Fruit fly (Drosophila melanogaster) whole organism, embryonic: ENCODE data around the gene CG32700.
A peak's percentile ranks its signal among the peaks of the same experiment; 100 is the strongest.

Experiments used
- Adf1 ChIP-seq: fragments of 200-800 bp; sonication (Bioruptor generic); IDR thresholded peaks from 2 replicates; pipeline ENCODE4 v1.3.6; 2022; ENCODE audit warnings: missing biosample characterization, missing genetic modification characterization
- Awh ChIP-seq: fragments of 200-800 bp; sonication (Bioruptor generic); IDR thresholded peaks from 2 replicates; pipeline ENCODE4, ENCODE4 v1.3.6; 2022; ENCODE audit warnings: missing biosample characterization, missing genetic modification characterization
- CG10543 ChIP-seq: fragments of 200-800 bp; sonication (Bioruptor generic); optimal IDR thresholded peaks from 3 replicates; lab custom pipeline; 2017; ENCODE audit warnings: missing biosample characterization, mild to moderate bottlenecking, missing genetic modification characterization, moderate library complexity
- CG11723 ChIP-seq: fragments of 200-800 bp; sonication (Bioruptor generic); optimal IDR thresholded peaks from 2 replicates; lab custom pipeline; 2017; ENCODE audit warnings: missing biosample characterization, mild to moderate bottlenecking, missing genetic modification characterization
- CG13296 ChIP-seq: fragments of 200-800 bp; sonication (Bioruptor generic); optimal IDR thresholded peaks from 3 replicates; lab custom pipeline; 2018; ENCODE audit warnings: missing biosample characterization, mild to moderate bottlenecking, missing genetic modification characterization
- CG14050 ChIP-seq: fragments of 200-800 bp; sonication (Bioruptor generic); IDR thresholded peaks from 3 replicates; pipeline ENCODE4 v1.3.6; 2022; ENCODE audit warnings: missing biosample characterization, missing genetic modification characterization
- CG14441 ChIP-seq: fragments of 200-800 bp; sonication (Bioruptor generic); IDR thresholded peaks from 2 replicates; pipeline ENCODE4 v1.3.6; 2022; ENCODE audit warnings: missing biosample characterization, missing genetic modification characterization
- CG1603 ChIP-seq: fragments of 200-800 bp; sonication (Bioruptor generic); optimal IDR thresholded peaks from 2 replicates; lab custom pipeline; 2019; ENCODE audit warnings: missing biosample characterization, mild to moderate bottlenecking, missing genetic modification characterization, moderate library complexity
- CG16813 ChIP-seq: fragments of 200-800 bp; sonication (Bioruptor generic); IDR thresholded peaks from 3 replicates; pipeline ENCODE4 v1.3.6; 2022; ENCODE audit warnings: missing biosample characterization, missing genetic modification characterization; ENCODE audit not compliant: partially characterized antibody
- CG2202 ChIP-seq: fragments of 200-800 bp; sonication (Bioruptor generic); optimal IDR thresholded peaks from 2 replicates; lab custom pipeline; 2018; ENCODE audit warnings: missing biosample characterization, mild to moderate bottlenecking, missing genetic modification characterization
- CG2678 ChIP-seq: fragments of 200-800 bp; sonication (Bioruptor generic); optimal IDR thresholded peaks from 3 replicates; lab custom pipeline; 2019; ENCODE audit warnings: missing biosample characterization, mild to moderate bottlenecking, missing genetic modification characterization, moderate library complexity
- CG42726 ChIP-seq: fragments of 200-800 bp; sonication (Bioruptor generic); IDR thresholded peaks from 2 replicates; pipeline ENCODE4 v1.3.6; 2022; ENCODE audit warnings: missing biosample characterization, missing genetic modification characterization; ENCODE audit not compliant: partially characterized antibody
- CG4360 ChIP-seq: fragments of 200-800 bp; sonication (Bioruptor generic); IDR thresholded peaks from 2 replicates; pipeline ENCODE4 v1.3.6; 2022; ENCODE audit warnings: missing biosample characterization, missing genetic modification characterization
- CG6254 ChIP-seq: fragments of 200-800 bp; sonication (Bioruptor generic); optimal IDR thresholded peaks from 3 replicates; lab custom pipeline; 2017; ENCODE audit warnings: mild to moderate bottlenecking, missing biosample characterization, missing genetic modification reagents, missing genetic modification characterization
- CG7271 ChIP-seq: fragments of 200-800 bp; sonication (Bioruptor generic); optimal IDR thresholded peaks from 2 replicates; lab custom pipeline; 2018; ENCODE audit warnings: missing biosample characterization, mild to moderate bottlenecking, missing genetic modification characterization, moderate library complexity
- CG7963 ChIP-seq: fragments of 200-800 bp; sonication (Bioruptor generic); IDR thresholded peaks from 3 replicates; pipeline ENCODE4 v1.3.6; 2022; ENCODE audit warnings: missing biosample characterization, missing genetic modification characterization; ENCODE audit not compliant: partially characterized antibody
- CG9797 ChIP-seq: fragments of 200-800 bp; sonication (Bioruptor generic); optimal IDR thresholded peaks from 3 replicates; lab custom pipeline; 2018; ENCODE audit warnings: missing biosample characterization, mild to moderate bottlenecking, missing genetic modification characterization
- Camta ChIP-seq: fragments of 200-800 bp; sonication (Bioruptor generic); optimal IDR thresholded peaks from 2 replicates; lab custom pipeline; 2016; ENCODE audit warnings: missing biosample characterization, missing genetic modification characterization
- D ChIP-seq, 2 experiments: fragments of 200-800 bp in 1 of 2; fragments of >200 bp in 1 of 2; sonication (Bioruptor generic) in 1 of 2; optimal IDR thresholded peaks; 2 replicates in 1 of 2; 3 replicates in 1 of 2; lab custom pipeline; 2017; ENCODE audit warnings: mild to moderate bottlenecking in 1 of 2, missing biosample characterization in 1 of 2, missing genetic modification characterization in 1 of 2, missing genetic modification reagents in 1 of 2
- D19B ChIP-seq: fragments of 200-800 bp; sonication (Bioruptor generic); optimal IDR thresholded peaks from 2 replicates; lab custom pipeline; 2017; ENCODE audit warnings: missing biosample characterization, mild to moderate bottlenecking, missing genetic modification characterization
- Dip3 ChIP-seq: fragments of 200-800 bp; sonication (Bioruptor generic); optimal IDR thresholded peaks from 3 replicates; lab custom pipeline; 2016; ENCODE audit warnings: missing biosample characterization, missing genetic modification characterization
- Fer2 ChIP-seq: fragments of 200-800 bp; sonication (Bioruptor generic); optimal IDR thresholded peaks from 2 replicates; lab custom pipeline; 2018; ENCODE audit warnings: missing biosample characterization, mild to moderate bottlenecking, missing genetic modification characterization, moderate library complexity
- Hand ChIP-seq: fragments of 200-800 bp; sonication (Bioruptor generic); optimal IDR thresholded peaks from 2 replicates; lab custom pipeline; 2017; ENCODE audit warnings: mild to moderate bottlenecking, missing biosample characterization, missing genetic modification reagents, missing genetic modification characterization
- Lim3 ChIP-seq: fragments of 200-800 bp; sonication (Bioruptor generic); IDR thresholded peaks from 2 replicates; pipeline ENCODE4 v1.3.6; 2022; ENCODE audit warnings: missing biosample characterization, missing genetic modification characterization
- Mad ChIP-seq: fragments of 200-800 bp; sonication (Bioruptor generic); optimal IDR thresholded peaks from 2 replicates; lab custom pipeline; 2016; ENCODE audit warnings: missing biosample characterization, missing genetic modification characterization
- Meics ChIP-seq: fragments of 200-800 bp; sonication (Bioruptor generic); optimal IDR thresholded peaks from 2 replicates; lab custom pipeline; 2017; ENCODE audit warnings: missing biosample characterization, mild to moderate bottlenecking, missing genetic modification characterization
- Myb ChIP-seq: fragments of 200-800 bp; sonication (Bioruptor generic); optimal IDR thresholded peaks from 2 replicates; lab custom pipeline; 2016; ENCODE audit warnings: missing biosample characterization, missing genetic modification characterization
- Stat92E ChIP-seq, 3 experiments: fragments of >200 bp in 2 of 3; fragments of 200-800 bp in 1 of 3; sonication (Bioruptor generic) in 1 of 3; optimal IDR thresholded peaks; 2 replicates each; lab custom pipeline; 2017 to 2019; ENCODE audit warnings: missing biosample characterization in 3 of 3, missing genetic modification characterization in 3 of 3, mild to moderate bottlenecking in 1 of 3, moderate library complexity in 1 of 3
- Trl ChIP-seq, 3 experiments: fragments of >200 bp in 2 of 3; fragments of 200-800 bp in 1 of 3; sonication (Bioruptor generic) in 1 of 3; optimal IDR thresholded peaks; 2 replicates in 1 of 3; 3 replicates in 2 of 3; lab custom pipeline; 2016 to 2017; ENCODE audit warnings: missing biosample characterization in 1 of 3, missing genetic modification characterization in 1 of 3
- Xbp1 ChIP-seq: fragments of 200-800 bp; sonication (Bioruptor generic); optimal IDR thresholded peaks from 3 replicates; lab custom pipeline; 2016; ENCODE audit warnings: missing biosample characterization, mild to moderate bottlenecking, missing genetic modification characterization
- ap ChIP-seq: fragments of 200-800 bp; sonication (Bioruptor generic); IDR thresholded peaks from 2 replicates; pipeline ENCODE4 v1.3.6; 2022; ENCODE audit warnings: missing biosample characterization, missing genetic modification characterization
- ara ChIP-seq: fragments of 200-800 bp; sonication (Bioruptor generic); IDR thresholded peaks from 2 replicates; pipeline ENCODE4 v1.3.6; 2022; ENCODE audit warnings: missing biosample characterization, missing genetic modification characterization
- az2 ChIP-seq: fragments of 200-800 bp; sonication (Bioruptor generic); optimal IDR thresholded peaks from 3 replicates; lab custom pipeline; 2016; ENCODE audit warnings: missing biosample characterization, missing genetic modification characterization
- cas ChIP-seq: fragments of 200-800 bp; sonication (Bioruptor generic); IDR thresholded peaks from 2 replicates; pipeline ENCODE4 v1.3.6; 2022; ENCODE audit warnings: missing biosample characterization, missing genetic modification characterization
- caup ChIP-seq: fragments of 200-800 bp; sonication (Bioruptor generic); optimal IDR thresholded peaks from 3 replicates; lab custom pipeline; 2017; ENCODE audit warnings: missing biosample characterization, mild to moderate bottlenecking, missing genetic modification characterization, moderate library complexity; ENCODE audit not compliant: severe bottlenecking
- chif ChIP-seq, 2 experiments: fragments of 200-800 bp; sonication (Bioruptor generic); optimal IDR thresholded peaks; 3 replicates each; lab custom pipeline; 2016; ENCODE audit warnings: missing biosample characterization in 2 of 2, missing genetic modification characterization in 2 of 2
- chn ChIP-seq: fragments of 200-800 bp; sonication (Bioruptor generic); optimal IDR thresholded peaks from 2 replicates; lab custom pipeline; 2016; ENCODE audit warnings: missing biosample characterization, missing genetic modification characterization
- crol ChIP-seq: fragments of 200-800 bp; sonication (Bioruptor generic); IDR thresholded peaks from 2 replicates; pipeline ENCODE4 v1.3.6; 2022; ENCODE audit warnings: missing biosample characterization, missing genetic modification characterization
- dmrt11E ChIP-seq: fragments of 200-800 bp; sonication (Bioruptor generic); optimal IDR thresholded peaks from 3 replicates; lab custom pipeline; 2018; ENCODE audit warnings: missing biosample characterization, mild to moderate bottlenecking, missing genetic modification characterization, moderate library complexity
- ewg ChIP-seq: fragments of 200-800 bp; sonication (Bioruptor generic); optimal IDR thresholded peaks from 3 replicates; lab custom pipeline; 2017; ENCODE audit warnings: mild to moderate bottlenecking, missing biosample characterization, missing genetic modification reagents, missing genetic modification characterization
- grn ChIP-seq: fragments of 200-800 bp; sonication (Bioruptor generic); optimal IDR thresholded peaks from 3 replicates; lab custom pipeline; 2017; ENCODE audit warnings: missing biosample characterization, missing genetic modification characterization
- klu ChIP-seq: fragments of 200-800 bp; sonication (Bioruptor generic); IDR thresholded peaks from 2 replicates; pipeline ENCODE4 v1.3.6; 2022; ENCODE audit warnings: missing biosample characterization, missing genetic modification characterization
- pum ChIP-seq: fragments of 200-800 bp; sonication (Bioruptor generic); optimal IDR thresholded peaks from 2 replicates; lab custom pipeline; 2016; ENCODE audit warnings: missing biosample characterization, missing genetic modification characterization
- pzg ChIP-seq: fragments of 200-800 bp; sonication (Bioruptor generic); optimal IDR thresholded peaks from 3 replicates; lab custom pipeline; 2018; ENCODE audit warnings: missing biosample characterization, mild to moderate bottlenecking, missing genetic modification characterization, moderate library complexity
- row ChIP-seq: fragments of 200-800 bp; sonication (Bioruptor generic); IDR thresholded peaks from 3 replicates; pipeline ENCODE4 v1.3.6; 2022; ENCODE audit warnings: missing biosample characterization, missing genetic modification characterization
- sim ChIP-seq: fragments of 200-800 bp; sonication (Bioruptor generic); IDR thresholded peaks from 2 replicates; pipeline ENCODE4 v1.3.6; 2022; ENCODE audit warnings: missing biosample characterization, missing genetic modification characterization
- tap ChIP-seq: fragments of 200-800 bp; optimal IDR thresholded peaks from 3 replicates; lab custom pipeline; 2019; ENCODE audit warnings: missing biosample characterization, mild to moderate bottlenecking, missing genetic modification characterization, moderate library complexity
- tin ChIP-seq: fragments of 200-800 bp; sonication (Bioruptor generic); optimal IDR thresholded peaks from 3 replicates; lab custom pipeline; 2016; ENCODE audit warnings: missing biosample characterization, missing genetic modification characterization
- wdn ChIP-seq: fragments of 200-800 bp; sonication (Bioruptor generic); IDR thresholded peaks from 2 replicates; pipeline ENCODE4 v1.3.6; 2022; ENCODE audit warnings: missing biosample characterization, missing genetic modification characterization

Gene CG32700

DNA sequence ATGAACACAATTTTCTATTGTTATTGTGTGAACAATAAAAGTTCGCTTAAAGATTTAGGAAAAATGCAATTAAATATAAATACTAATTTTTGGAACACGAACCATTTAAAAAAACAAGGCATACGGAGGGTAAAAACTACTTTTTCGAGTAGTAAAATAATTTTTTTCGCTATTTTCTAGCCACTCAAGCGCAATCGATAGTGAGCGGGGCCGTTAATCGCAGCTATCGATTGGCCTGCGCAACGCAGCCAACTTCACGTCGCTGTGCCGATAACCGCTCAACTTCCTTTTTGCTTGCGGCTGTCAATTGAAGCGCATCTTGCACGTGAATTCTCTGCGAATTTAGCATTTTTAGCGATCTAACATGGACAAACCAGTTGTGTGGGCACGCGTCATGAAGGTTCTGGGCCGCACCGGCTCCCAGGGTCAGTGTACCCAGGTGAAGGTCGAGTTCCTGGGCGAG, 3.7 kb upstream of the CG32700 start, which contains the start of gene RpS28b (continued):
- TF ChIP-seq Awh (GFP tag; lab: Robert Waterston, UW) (peak; percentile 90), row (GFP tag; lab: Robert Waterston, UW) (peak; percentile 87), chif (GFP tag; optimal IDR thresholded peaks at IDR 0.05; lab: Kevin White, UChicago) (peak; percentile 68 to 85), CG2202 (tag; lab: Kevin White, UChicago) (peak; percentile 65), D (optimal IDR thresholded peaks at IDR 0.05; lab: Kevin White, UChicago) (no peak), D (GFP tag; optimal IDR thresholded peaks at IDR 0.05; lab: Kevin White, UChicago) (peak; percentile 81), grn (no peak), ara (peak; percentile 88), CG14441 (GFP tag; lab: Robert Waterston, UW) (peak; percentile 87), CG6254 (GFP tag; lab: Kevin White, UChicago) (peak; percentile 52), az2 (GFP tag; lab: Kevin White, UChicago) (peak; percentile 24), CG7271 (tag; lab: Kevin White, UChicago) (peak; percentile 82), wdn (peak; percentile 75), sim (GFP tag; lab: Robert Waterston, UW) (peak; percentile 88), ewg (GFP tag; lab: Kevin White, UChicago) (peak; percentile 83), CG13296 (GFP tag; lab: Kevin White, UChicago) (peak; percentile 90), dmrt11E (tag; lab: Kevin White, UChicago) (peak; percentile 61), CG14050 (GFP tag; lab: Robert Waterston, UW) (peak; percentile 84), Fer2 (tag; lab: Kevin White, UChicago) (peak; percentile 83), tap (peak; percentile 62), CG11723 (GFP tag; lab: Kevin White, UChicago) (peak; percentile 87), CG7963 (GFP tag; lab: Robert Waterston, UW) (peak; percentile 77), pzg (GFP tag; lab: Kevin White, UChicago) (peak; percentile 71), ap (GFP tag; lab: Robert Waterston, UW) (peak; percentile 80), pum (GFP tag; lab: Kevin White, UChicago) (peak; percentile 71), Mad (GFP tag; lab: Kevin White, UChicago) (peak; percentile 92), chn (GFP tag; lab: Kevin White, UChicago) (peak; percentile 73), Adf1 (GFP tag; lab: Robert Waterston, UW) (peak; percentile 55), CG2678 (peak; percentile 62), Dip3 (peak; percentile 85), Xbp1 (GFP tag; lab: Kevin White, UChicago) (peak; percentile 81), cas (GFP tag; lab: Robert Waterston, UW) (peak; percentile 85), CG9797 (GFP tag; lab: Kevin White, UChicago) (peak; percentile 48), D19B (GFP tag; lab: Kevin White, UChicago) (peak; percentile 78), caup (GFP tag; lab: Kevin White, UChicago) (peak; percentile 97), Lim3 (GFP tag; lab: Robert Waterston, UW) (0 out of 2 replicates have a peak, but pooled peaks have one; percentile 30), Stat92E (GFP tag; optimal IDR thresholded peaks at IDR 0.05; lab: Kevin White, UChicago) (no peak), crol (peak; percentile 43; the same call in 1 of the 2 replicates), Myb (GFP tag; lab: Kevin White, UChicago) (peak; percentile 65), CG42726 (GFP tag; lab: Robert Waterston, UW) (peak; percentile 90), CG16813 (GFP tag; lab: Robert Waterston, UW) (peak; percentile 83), Camta (GFP tag; lab: Kevin White, UChicago) (peak; percentile 85), klu (GFP tag; lab: Robert Waterston, UW) (peak; percentile 69), tin (GFP tag; lab: Kevin White, UChicago) (peak; percentile 73), Hand (GFP tag; lab: Kevin White, UChicago) (peak; percentile 76), CG10543 (GFP tag; lab: Kevin White, UChicago) (peak; percentile 95), Trl (optimal IDR thresholded peaks at IDR 0.05; lab: Kevin White, UChicago) (no peak), Trl (GFP tag; optimal IDR thresholded peaks at IDR 0.05; lab: Kevin White, UChicago) (peak; percentile 90), CG4360 (GFP tag; lab: Robert Waterston, UW) (peak; percentile 61), Meics (GFP tag; lab: Kevin White, UChicago) (peak; percentile 95), CG1603 (tag; lab: Kevin White, UChicago) (peak; percentile 90)
